Fruit fly (Drosophila melanogaster) S2 (cell line): Measurements from ENCODE around the gene CG7685.

ENCODE experiments used
- CG8478 ChIP-seq: fragments of >200 bp; optimal IDR thresholded peaks from 2 replicates; lab custom pipeline; 2018
- CTCF ChIP-seq, 2 experiments: fragments of >200 bp; optimal IDR thresholded peaks; 2 replicates each; lab custom pipeline; 2018

DNA sequence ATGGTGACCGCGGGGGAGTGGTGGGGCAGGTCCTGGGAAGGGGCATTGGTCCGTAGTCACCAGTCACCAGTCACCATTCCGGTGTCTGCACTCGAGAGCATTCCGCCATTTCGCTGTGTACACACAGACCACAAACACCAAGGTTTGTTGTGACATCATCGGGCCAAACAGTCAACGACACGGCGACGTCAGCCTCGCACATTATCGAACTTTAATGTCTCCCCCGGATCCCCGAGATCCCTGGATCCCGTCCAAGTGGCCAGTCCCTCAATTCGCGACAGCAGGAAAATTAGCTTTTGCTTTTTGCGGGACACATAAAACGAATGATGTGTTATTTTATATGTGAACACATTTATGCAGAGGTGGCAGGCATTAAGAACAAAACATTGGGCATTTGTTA, 9.9 kb upstream of the CG7685 start:
- TF ChIP-seq CG8478 (lab: Kevin White, UChicago): no peak
- TF ChIP-seq CTCF (optimal IDR thresholded peaks at IDR 0.05; lab: Kevin White, UChicago): no peak
